Fruit fly (Drosophila melanogaster): ENCODE data around the gene Usp10.

Usp10 gene

DNA sequence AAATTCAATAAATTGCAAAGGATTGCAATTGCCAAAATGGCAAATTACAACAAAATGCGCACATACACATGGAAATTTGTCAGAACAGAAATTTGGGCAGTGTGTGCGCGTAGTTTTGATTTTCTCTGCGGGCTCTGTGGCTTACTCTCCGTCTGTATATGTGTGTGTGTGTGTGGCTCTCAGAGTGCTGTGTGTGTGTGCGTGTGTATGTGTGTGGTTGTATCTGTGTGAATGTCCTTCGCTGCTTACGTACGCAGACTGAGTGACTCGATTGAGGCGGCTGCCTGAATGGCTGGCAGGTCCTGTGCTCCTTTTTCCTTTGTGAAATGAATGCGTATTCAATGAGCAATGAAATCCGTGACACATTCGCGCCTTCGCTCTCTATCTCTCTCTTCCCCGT, 43.2 kb downstream of the Usp10 start:
- TF ChIP-seq CG13204 (GFP tag; optimal IDR thresholded peaks at IDR 0.05) (no peak), Snoo (tag; optimal IDR thresholded peaks at IDR 0.05) (no peak)

DNA sequence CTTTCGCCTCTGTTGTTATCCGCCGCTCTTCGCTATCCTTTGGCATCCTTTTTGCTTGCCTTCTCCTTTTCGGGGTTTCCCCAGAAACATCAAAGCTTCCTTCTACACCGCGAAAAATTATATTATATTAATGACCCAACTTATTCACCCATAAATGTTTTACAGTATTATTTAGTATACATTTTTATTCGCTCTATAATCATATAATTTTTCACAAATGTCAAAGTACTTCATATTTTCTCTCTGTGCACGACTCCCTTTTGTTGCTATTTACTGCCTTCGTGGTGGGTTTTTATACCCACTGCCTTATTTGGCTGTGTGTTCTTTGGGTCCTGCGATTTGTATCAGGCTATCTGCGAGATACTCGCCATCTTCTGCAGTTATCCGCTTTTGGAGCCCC, 45.5 kb downstream of the Usp10 start:
- no peak for TF ChIP-seq rn (GFP tag; IDR thresholded peaks at IDR 0.05)
- TF ChIP-seq fd96Ca (GFP tag; IDR thresholded peaks at IDR 0.05), result no peak
- no peak for TF ChIP-seq CG8301 (tag; optimal IDR thresholded peaks at IDR 0.05)
- TF ChIP-seq CG15710 (tag; optimal IDR thresholded peaks at IDR 0.05), result no peak
- TF ChIP-seq gl (tag; optimal IDR thresholded peaks at IDR 0.05), result no peak
- TF ChIP-seq D1 (tag; optimal IDR thresholded peaks at IDR 0.05), result no peak
- TF ChIP-seq CG17806 (tag; optimal IDR thresholded peaks at IDR 0.05), result no peak
- no peak for TF ChIP-seq Pif1A (GFP tag; optimal IDR thresholded peaks at IDR 0.05)
- no peak for TF ChIP-seq EcR (GFP tag; optimal IDR thresholded peaks at IDR 0.05)
- no peak for TF ChIP-seq CG8159 (tag; optimal IDR thresholded peaks at IDR 0.05)
- no peak for TF ChIP-seq CG13204 (GFP tag; optimal IDR thresholded peaks at IDR 0.05)
- TF ChIP-seq CG10348 (GFP tag; IDR thresholded peaks at IDR 0.05), result no peak
- no peak for TF ChIP-seq CG32121 (GFP tag; IDR thresholded peaks at IDR 0.05)
- no peak for TF ChIP-seq Pif1B (GFP tag; optimal IDR thresholded peaks at IDR 0.05)
- no peak for TF ChIP-seq Ets98B (GFP tag; IDR thresholded peaks at IDR 0.05)
- no peak for TF ChIP-seq CG14655 (GFP tag; optimal IDR thresholded peaks at IDR 0.05)
- no peak for TF ChIP-seq CG34367 (tag; optimal IDR thresholded peaks at IDR 0.05)
- no peak for TF ChIP-seq Snoo (tag; optimal IDR thresholded peaks at IDR 0.05)

All from whole organism, pupa.